Worm (Caenorhabditis elegans) whole organism, late embryonic: Measurements from ENCODE around the gene F41E7.7.

Experiments
- ama-1 ChIP-seq: fragments of 150-350 bp; optimal IDR thresholded peaks from 2 replicates; lab custom pipeline; 2014
- eyg-1 ChIP-seq: sonication (generic microtip); optimal IDR thresholded peaks from 2 replicates; lab custom pipeline; 2016; ENCODE audit warnings: missing genotype, missing genetic modification characterization, missing compliant biosample characterization
- pat-9 ChIP-seq: fragments of 200-800 bp; sonication (Bioruptor generic); optimal IDR thresholded peaks from 2 replicates; lab custom pipeline; 2018; ENCODE audit warnings: mild to moderate bottlenecking, missing genetic modification characterization, moderate library complexity, missing compliant biosample characterization
- pha-4 ChIP-seq: fragments of 150-350 bp; optimal IDR thresholded peaks from 2 replicates; lab custom pipeline; 2018; ENCODE audit warnings: missing biosample characterization, missing genetic modification reagents, missing genetic modification characterization

ce11 chrX:10285634-10286033, 22.0 kb upstream of the F41E7.7 start, which contains the start of gene npr-6:
- TF ChIP-seq ama-1 (no peak), pat-9 (tag; lab: Kevin White, UChicago) (no peak), eyg-1 (no peak), pha-4 (tag; lab: Kevin White, UChicago) (no peak)
